Fruit fly (Drosophila melanogaster): ENCODE results near the gene mia.

The mia gene

DNA sequence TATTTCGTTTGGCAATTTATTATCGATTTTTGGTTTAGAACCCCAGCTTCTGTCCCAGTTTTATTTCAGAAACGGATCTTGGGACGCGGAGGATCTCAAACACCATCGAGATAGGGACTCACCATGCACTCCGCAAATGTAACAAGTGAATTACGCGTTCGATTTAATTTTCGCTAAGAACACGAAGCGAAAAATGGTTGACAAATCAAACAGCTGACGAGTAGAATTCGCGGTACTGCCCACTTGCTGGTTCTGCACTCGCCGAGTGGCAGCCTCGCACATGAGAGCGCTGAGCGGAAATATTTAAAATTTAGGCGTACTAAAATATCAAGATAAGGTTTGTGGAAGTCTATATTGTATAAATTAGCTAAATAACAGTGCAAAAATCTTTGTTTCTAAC is 12.5 kb upstream of the mia start, which contains the start of gene Pi4KIIalpha:
TSS of gene Pi4KIIalpha (minus strand) at position 233 of the 400 bp plus-strand sequence.
- TF ChIP-seq Hr96 (GFP tag; optimal IDR thresholded peaks at IDR 0.05) (no peak), CG11617 (GFP tag; optimal IDR thresholded peaks at IDR 0.05) (no peak), Clk (GFP tag; optimal IDR thresholded peaks at IDR 0.05) (no peak), toe (GFP tag; optimal IDR thresholded peaks at IDR 0.05) (no peak), bab1 (GFP tag; optimal IDR thresholded peaks at IDR 0.05) (peak; percentile 50), CG33017 (tag; optimal IDR thresholded peaks at IDR 0.05) (no peak), Crg-1 (GFP tag; optimal IDR thresholded peaks at IDR 0.05) (no peak), ovo (GFP tag; optimal IDR thresholded peaks at IDR 0.05) (no peak), cnc (optimal IDR thresholded peaks at IDR 0.05) (no peak), pad (GFP tag; optimal IDR thresholded peaks at IDR 0.05) (no peak), CG14711 (tag; optimal IDR thresholded peaks at IDR 0.05) (no peak), CG5204 (GFP tag; optimal IDR thresholded peaks at IDR 0.05) (no peak), cic (GFP tag; optimal IDR thresholded peaks at IDR 0.05) (peak; percentile 21), CG1620 (GFP tag; optimal IDR thresholded peaks at IDR 0.05) (no peak), kay (GFP tag; ENCODE audit: borderline replicate concordance) (no peak), CG12768 (GFP tag; optimal IDR thresholded peaks at IDR 0.05) (no peak), tj (GFP tag; optimal IDR thresholded peaks at IDR 0.05) (peak; percentile 58), Mnt (GFP tag; optimal IDR thresholded peaks at IDR 0.05) (peak; percentile 62), CG7101 (tag; optimal IDR thresholded peaks at IDR 0.05) (no peak), CG7045 (GFP tag; optimal IDR thresholded peaks at IDR 0.05) (no peak)

DNA sequence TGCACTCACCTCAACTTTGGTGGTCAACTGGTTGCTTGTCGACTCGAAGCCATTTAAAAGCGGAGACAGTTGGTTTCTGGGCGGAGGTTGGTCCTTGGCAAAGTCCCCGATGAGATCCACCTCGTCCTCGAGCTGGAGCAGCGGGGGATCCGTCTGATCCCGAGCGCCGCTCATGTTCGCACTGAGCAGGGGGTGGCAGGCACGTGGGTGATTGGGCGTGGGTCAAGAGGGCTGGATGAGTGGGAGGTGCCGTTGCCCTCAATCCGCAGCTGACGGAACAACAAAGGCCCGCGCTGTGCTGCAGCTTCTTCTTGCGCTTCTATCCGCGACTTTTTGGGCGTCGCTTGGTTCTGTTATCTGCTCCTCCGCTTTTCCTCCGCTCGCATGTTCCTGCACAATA is 12.0 kb upstream of the mia start:
- TF ChIP-seq kay (GFP tag; ENCODE audit: borderline replicate concordance), result no peak
- TF ChIP-seq Clk (GFP tag; optimal IDR thresholded peaks at IDR 0.05), result no peak
- no peak for TF ChIP-seq pad (GFP tag; optimal IDR thresholded peaks at IDR 0.05)
- TF ChIP-seq CG14711 (tag; optimal IDR thresholded peaks at IDR 0.05), result no peak
- TF ChIP-seq Crg-1 (GFP tag; optimal IDR thresholded peaks at IDR 0.05), result no peak
- no peak for TF ChIP-seq ovo (GFP tag; optimal IDR thresholded peaks at IDR 0.05)
- TF ChIP-seq CG5204 (GFP tag; optimal IDR thresholded peaks at IDR 0.05), result no peak
- TF ChIP-seq Mnt (GFP tag; optimal IDR thresholded peaks at IDR 0.05), result no peak
- no peak for TF ChIP-seq bab1 (GFP tag; optimal IDR thresholded peaks at IDR 0.05)
- TF ChIP-seq Hr96 (GFP tag; optimal IDR thresholded peaks at IDR 0.05), result no peak
- no peak for TF ChIP-seq CG33017 (tag; optimal IDR thresholded peaks at IDR 0.05)
- no peak for TF ChIP-seq cnc (optimal IDR thresholded peaks at IDR 0.05)
- no peak for TF ChIP-seq tj (GFP tag; optimal IDR thresholded peaks at IDR 0.05)
- no peak for TF ChIP-seq toe (GFP tag; optimal IDR thresholded peaks at IDR 0.05)
- TF ChIP-seq CG1620 (GFP tag; optimal IDR thresholded peaks at IDR 0.05), result no peak
- no peak for TF ChIP-seq cic (GFP tag; optimal IDR thresholded peaks at IDR 0.05)
- no peak for TF ChIP-seq CG12768 (GFP tag; optimal IDR thresholded peaks at IDR 0.05)

DNA sequence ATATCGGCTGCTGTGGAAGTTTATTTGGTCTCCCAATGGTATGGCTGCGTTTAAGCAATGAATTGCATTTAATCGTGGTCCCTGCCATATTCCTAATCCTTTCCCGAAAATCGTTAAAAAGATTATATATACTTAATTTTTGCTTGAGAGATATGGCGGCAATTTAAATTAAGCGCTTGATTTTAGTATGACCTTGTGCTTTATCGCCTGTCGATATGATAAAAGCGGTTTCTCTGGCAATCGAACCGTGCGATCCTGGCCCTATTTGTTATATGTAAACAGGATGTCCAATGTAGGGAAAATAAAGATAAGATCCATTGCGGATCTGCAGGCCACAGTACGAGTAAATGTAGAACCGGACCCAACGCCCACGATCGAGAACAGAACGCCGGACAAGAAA is 3.9 kb upstream of the mia start, which contains the start of gene Snm1:
TSS of gene Snm1 (plus strand) at position 233 of the 400 bp plus-strand sequence.
- no peak for TF ChIP-seq Crg-1 (GFP tag; optimal IDR thresholded peaks at IDR 0.05)
- TF ChIP-seq Mnt (GFP tag; optimal IDR thresholded peaks at IDR 0.05), result no peak
- no peak for TF ChIP-seq cic (GFP tag; optimal IDR thresholded peaks at IDR 0.05)
- TF ChIP-seq cnc (optimal IDR thresholded peaks at IDR 0.05), result no peak
- TF ChIP-seq CG12768 (GFP tag; optimal IDR thresholded peaks at IDR 0.05), result no peak
- no peak for TF ChIP-seq CG5204 (GFP tag; optimal IDR thresholded peaks at IDR 0.05)
- TF ChIP-seq tj (GFP tag; optimal IDR thresholded peaks at IDR 0.05), result no peak
- no peak for TF ChIP-seq CG1620 (GFP tag; optimal IDR thresholded peaks at IDR 0.05)

DNA sequence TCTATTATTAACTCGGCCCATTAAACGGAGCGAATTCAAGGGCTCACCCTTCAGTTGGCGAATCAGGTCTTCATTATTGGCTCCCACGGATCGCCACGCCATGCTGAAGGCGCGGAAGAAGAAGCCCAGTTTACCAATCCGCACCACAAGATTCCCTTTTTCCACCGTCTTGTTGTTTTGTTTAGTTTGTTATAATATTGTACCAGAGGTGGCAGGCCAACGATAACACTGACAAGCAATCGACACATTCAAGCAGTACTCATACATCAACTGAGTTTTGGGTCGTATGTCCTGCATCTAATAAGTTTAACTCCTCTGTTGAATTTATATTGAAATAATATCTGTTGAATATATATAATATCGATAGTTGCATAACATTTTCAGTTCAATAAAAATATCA is 3.1 kb upstream of the mia start, which contains the start of gene Pcmt:
TSS of gene Pcmt (minus strand) at position 235 of the 400 bp plus-strand sequence.
- TF ChIP-seq CG33017 (tag; optimal IDR thresholded peaks at IDR 0.05), result no peak
- TF ChIP-seq Clk (GFP tag; optimal IDR thresholded peaks at IDR 0.05), result no peak
- no peak for TF ChIP-seq bab1 (GFP tag; optimal IDR thresholded peaks at IDR 0.05)

DNA sequence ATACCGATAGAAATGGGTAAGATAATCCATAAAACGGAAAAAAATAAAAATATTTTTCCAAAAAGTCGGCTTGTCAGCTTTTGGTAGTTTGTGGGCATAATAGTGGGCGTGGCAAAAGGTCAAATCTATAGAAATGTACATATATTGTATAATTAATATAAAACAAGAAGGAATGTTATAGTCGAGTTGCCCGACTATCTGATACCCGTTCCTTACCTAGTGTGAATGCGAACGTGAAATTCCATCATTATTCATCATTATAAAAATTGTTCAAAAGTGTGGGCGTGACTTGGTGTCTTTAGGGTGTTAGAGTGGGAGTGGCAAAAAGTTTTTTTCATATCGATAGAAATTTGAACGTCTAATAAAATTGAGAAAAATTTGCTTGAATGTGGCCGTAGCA is 625 bp upstream of the mia start:
- TF ChIP-seq CG11617 (GFP tag; optimal IDR thresholded peaks at IDR 0.05) (no peak), CG5204 (GFP tag; optimal IDR thresholded peaks at IDR 0.05) (no peak), CG1620 (GFP tag; optimal IDR thresholded peaks at IDR 0.05) (no peak), CG14711 (tag; optimal IDR thresholded peaks at IDR 0.05) (no peak), kay (GFP tag; ENCODE audit: borderline replicate concordance) (no peak), Clk (GFP tag; optimal IDR thresholded peaks at IDR 0.05) (no peak), pad (GFP tag; optimal IDR thresholded peaks at IDR 0.05) (no peak)

DNA sequence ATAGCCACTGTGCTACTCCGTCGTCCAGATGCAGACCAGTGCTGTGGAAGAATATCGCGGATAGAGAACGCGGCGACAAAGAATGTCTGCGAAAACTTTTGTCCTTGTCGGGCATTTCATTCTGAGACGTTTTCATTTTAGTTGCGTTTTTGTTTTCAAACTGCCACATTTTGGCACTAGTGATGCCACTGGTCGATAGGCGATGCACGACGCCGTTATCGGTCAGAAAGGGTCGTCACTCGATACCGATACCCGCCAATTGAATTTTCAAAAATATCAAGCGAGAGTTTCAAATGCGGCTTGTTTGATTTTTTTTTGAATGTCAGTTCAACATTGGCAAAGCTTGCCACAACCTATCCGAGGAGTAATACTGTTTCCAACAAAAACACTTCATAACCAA is 516 bp downstream of the mia start:
- peak; percentile 13 for TF ChIP-seq bab1 (GFP tag; optimal IDR thresholded peaks at IDR 0.05)
- no peak for TF ChIP-seq cnc (optimal IDR thresholded peaks at IDR 0.05)

DNA sequence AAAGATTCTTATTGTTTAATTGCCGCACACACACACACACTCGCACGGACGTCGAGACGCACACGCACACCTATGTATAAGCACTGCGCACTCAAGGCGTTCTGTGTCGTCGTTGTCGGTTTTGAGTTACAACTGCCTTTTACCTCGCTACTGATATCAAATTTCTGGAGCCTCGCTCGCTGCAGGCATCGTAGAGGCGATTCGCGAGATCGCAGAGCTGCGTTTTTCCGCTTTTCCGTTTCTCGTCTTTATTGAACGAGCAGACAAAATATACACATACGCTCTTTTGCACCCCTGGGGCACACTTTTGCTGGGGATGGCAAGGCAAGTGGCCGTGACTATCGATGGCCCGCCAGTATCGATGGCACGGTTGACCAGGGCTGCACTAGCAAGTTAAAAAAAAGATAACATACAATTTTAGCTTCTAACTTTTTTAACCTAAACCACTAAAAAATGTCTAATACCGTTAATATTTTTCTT is 3.5 kb downstream of the mia start, which contains the start of gene CG2519:
TSS of gene CG2519 (minus strand) at position 312 of the 480 bp plus-strand sequence.
- TF ChIP-seq toe (GFP tag; optimal IDR thresholded peaks at IDR 0.05) (no peak), cic (GFP tag; optimal IDR thresholded peaks at IDR 0.05) (peak; percentile 70), CG5204 (GFP tag; optimal IDR thresholded peaks at IDR 0.05) (no peak), pad (GFP tag; optimal IDR thresholded peaks at IDR 0.05) (peak; percentile 32), Hr96 (GFP tag; optimal IDR thresholded peaks at IDR 0.05) (no peak), CG11617 (GFP tag; optimal IDR thresholded peaks at IDR 0.05) (peak; percentile 44), ovo (GFP tag; optimal IDR thresholded peaks at IDR 0.05) (peak; percentile 38), CG33017 (tag; optimal IDR thresholded peaks at IDR 0.05) (no peak), CG7045 (GFP tag; optimal IDR thresholded peaks at IDR 0.05) (peak; percentile 56), Mnt (GFP tag; optimal IDR thresholded peaks at IDR 0.05) (peak; percentile 65), Crg-1 (GFP tag; optimal IDR thresholded peaks at IDR 0.05) (peak; percentile 21), cnc (optimal IDR thresholded peaks at IDR 0.05) (no peak), kay (GFP tag; ENCODE audit: borderline replicate concordance) (no peak), tj (GFP tag; optimal IDR thresholded peaks at IDR 0.05) (peak; percentile 54), bab1 (GFP tag; optimal IDR thresholded peaks at IDR 0.05) (peak; percentile 76), CG7101 (tag; optimal IDR thresholded peaks at IDR 0.05) (peak; percentile 50), CG12768 (GFP tag; optimal IDR thresholded peaks at IDR 0.05) (peak; percentile 16), CG1620 (GFP tag; optimal IDR thresholded peaks at IDR 0.05) (peak; percentile 27), CG14711 (tag; optimal IDR thresholded peaks at IDR 0.05) (peak; percentile 37), Clk (GFP tag; optimal IDR thresholded peaks at IDR 0.05) (no peak)

All from whole organism, adult.